Fruit fly (Drosophila melanogaster): ENCODE measurements around the gene CG12099.

Gene CG12099

DNA sequence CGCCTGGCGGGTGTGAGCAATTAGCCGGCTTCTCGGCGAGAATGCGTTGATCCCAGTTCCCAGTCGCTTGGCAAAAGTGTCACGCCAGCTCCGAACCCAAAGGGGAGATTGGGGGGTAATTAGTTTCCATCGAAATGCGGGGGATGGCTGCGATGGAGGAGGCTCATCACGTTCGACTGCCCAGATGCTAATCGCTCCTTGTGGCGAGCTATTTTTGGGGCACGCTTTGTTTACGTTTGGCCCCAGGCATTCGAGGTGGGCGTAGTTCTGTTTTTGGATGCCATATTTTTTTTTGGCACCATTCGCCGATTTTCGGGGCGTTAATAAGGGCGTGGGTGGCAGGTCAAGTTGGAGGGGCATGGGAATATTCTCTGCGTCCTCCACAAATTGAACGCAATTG, 21.9 kb upstream of the CG12099 start:
- TF ChIP-seq usp (GFP tag; optimal IDR thresholded peaks at IDR 0.05) (no peak), EcR (GFP tag; optimal IDR thresholded peaks at IDR 0.05) (no peak), Dll (optimal IDR thresholded peaks at IDR 0.05) (no peak), psq (optimal IDR thresholded peaks at IDR 0.05) (no peak), pan (optimal IDR thresholded peaks at IDR 0.05) (no peak), CG8478 (optimal IDR thresholded peaks at IDR 0.05) (no peak)

- no peak for TF ChIP-seq psq (optimal IDR thresholded peaks at IDR 0.05)
- TF ChIP-seq Dll (optimal IDR thresholded peaks at IDR 0.05): no peak
- no peak for TF ChIP-seq pan (optimal IDR thresholded peaks at IDR 0.05)
- no peak for TF ChIP-seq CG8478 (optimal IDR thresholded peaks at IDR 0.05)
These were observed 21.0 kb upstream of the CG12099 start for dm6 chr3L:1579169-1579853.

dm6 chr3L:1578391-1578948, 20.2 kb upstream of the CG12099 start:
- no peak for TF ChIP-seq Dll (optimal IDR thresholded peaks at IDR 0.05)
- TF ChIP-seq usp (GFP tag; optimal IDR thresholded peaks at IDR 0.05): no peak
- TF ChIP-seq EcR (GFP tag; optimal IDR thresholded peaks at IDR 0.05): no peak
- no peak for TF ChIP-seq pan (optimal IDR thresholded peaks at IDR 0.05)
- TF ChIP-seq psq (optimal IDR thresholded peaks at IDR 0.05): no peak
- TF ChIP-seq CG8478 (optimal IDR thresholded peaks at IDR 0.05): no peak

dm6 chr3L:1577338-1577737, 19.1 kb upstream of the CG12099 start:
- TF ChIP-seq pan (optimal IDR thresholded peaks at IDR 0.05) (no peak), psq (optimal IDR thresholded peaks at IDR 0.05) (no peak), EcR (GFP tag; optimal IDR thresholded peaks at IDR 0.05) (no peak), CG8478 (optimal IDR thresholded peaks at IDR 0.05) (no peak), Dll (optimal IDR thresholded peaks at IDR 0.05) (no peak), usp (GFP tag; optimal IDR thresholded peaks at IDR 0.05) (no peak)

DNA sequence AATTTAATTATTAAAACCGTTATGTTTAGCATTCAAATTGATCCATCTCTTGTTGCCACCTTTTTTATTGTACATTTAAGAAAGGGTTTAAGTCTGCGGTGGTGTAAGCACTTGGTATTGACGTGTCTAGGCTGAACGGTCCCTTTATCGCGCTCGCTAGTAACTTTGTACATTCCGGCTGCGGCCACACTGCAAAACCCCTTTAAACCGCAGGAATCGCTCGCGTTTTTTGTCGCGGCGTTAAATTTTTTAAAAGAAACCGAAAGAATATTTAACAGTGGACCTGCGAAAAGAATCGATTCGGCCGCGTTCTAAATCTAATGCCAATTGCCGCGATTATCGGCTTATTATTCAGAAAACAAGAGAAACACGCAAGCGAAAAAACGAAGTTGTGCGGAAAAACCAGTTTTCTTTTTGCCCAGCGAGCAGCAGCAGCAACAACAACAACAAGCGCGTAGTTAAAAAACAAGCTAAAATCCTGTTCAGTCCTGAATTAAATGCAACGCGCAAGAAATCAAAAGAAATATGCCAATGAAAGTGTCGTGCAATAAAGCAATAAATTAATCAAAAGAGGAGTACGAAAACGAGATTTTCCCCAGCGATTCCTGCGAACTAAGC, 18.3 kb upstream of the CG12099 start, which contains the start of gene CG13917:
TSS of gene CG13917 (plus strand) at position 211 of the 618 bp plus-strand sequence.
- TF ChIP-seq psq (optimal IDR thresholded peaks at IDR 0.05) (no peak), pan (optimal IDR thresholded peaks at IDR 0.05) (no peak), usp (GFP tag; optimal IDR thresholded peaks at IDR 0.05) (no peak), Dll (optimal IDR thresholded peaks at IDR 0.05) (no peak), CG8478 (optimal IDR thresholded peaks at IDR 0.05) (no peak)

- TF ChIP-seq CG8478 (optimal IDR thresholded peaks at IDR 0.05) (no peak), usp (GFP tag; optimal IDR thresholded peaks at IDR 0.05) (no peak), psq (optimal IDR thresholded peaks at IDR 0.05) (no peak), pan (optimal IDR thresholded peaks at IDR 0.05) (no peak), Dll (optimal IDR thresholded peaks at IDR 0.05) (no peak), EcR (GFP tag; optimal IDR thresholded peaks at IDR 0.05) (no peak)
These were observed 17.6 kb upstream of the CG12099 start for dm6 chr3L:1575731-1576376.

- TF ChIP-seq psq (optimal IDR thresholded peaks at IDR 0.05) (no peak), pan (optimal IDR thresholded peaks at IDR 0.05) (no peak), EcR (GFP tag; optimal IDR thresholded peaks at IDR 0.05) (no peak), Dll (optimal IDR thresholded peaks at IDR 0.05) (no peak), CG8478 (optimal IDR thresholded peaks at IDR 0.05) (no peak)
These were observed 14.9 kb upstream of the CG12099 start for dm6 chr3L:1573191-1573590.

DNA sequence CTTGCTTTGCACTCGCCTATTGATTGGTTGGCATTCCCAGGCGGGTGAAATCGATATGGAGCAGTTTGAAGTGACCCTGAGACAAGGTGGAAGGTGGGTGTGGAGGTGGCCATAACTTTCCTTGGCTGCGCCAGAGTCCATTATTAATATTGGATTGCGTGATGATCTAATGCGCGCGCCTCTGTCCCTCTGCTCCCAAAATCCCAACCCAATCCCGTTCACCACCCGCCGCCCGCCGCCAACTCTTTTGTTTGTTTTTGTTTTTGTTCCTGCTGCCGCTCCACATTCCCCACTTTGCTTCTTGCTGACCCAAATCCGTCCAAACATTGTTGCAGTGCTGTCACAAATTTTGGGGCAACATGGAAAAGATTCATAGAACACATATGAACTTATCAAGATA, 12.8 kb upstream of the CG12099 start:
- TF ChIP-seq usp (GFP tag; optimal IDR thresholded peaks at IDR 0.05) (no peak), psq (optimal IDR thresholded peaks at IDR 0.05) (no peak), Dll (optimal IDR thresholded peaks at IDR 0.05) (no peak), CG8478 (optimal IDR thresholded peaks at IDR 0.05) (no peak), pan (optimal IDR thresholded peaks at IDR 0.05) (no peak), EcR (GFP tag; optimal IDR thresholded peaks at IDR 0.05) (no peak)

dm6 chr3L:1569966-1570276, 11.6 kb upstream of the CG12099 start:
- TF ChIP-seq psq (optimal IDR thresholded peaks at IDR 0.05): no peak
- no peak for TF ChIP-seq usp (GFP tag; optimal IDR thresholded peaks at IDR 0.05)
- TF ChIP-seq EcR (GFP tag; optimal IDR thresholded peaks at IDR 0.05): no peak
- no peak for TF ChIP-seq CG8478 (optimal IDR thresholded peaks at IDR 0.05)
- no peak for TF ChIP-seq pan (optimal IDR thresholded peaks at IDR 0.05)
- no peak for TF ChIP-seq Dll (optimal IDR thresholded peaks at IDR 0.05)

DNA sequence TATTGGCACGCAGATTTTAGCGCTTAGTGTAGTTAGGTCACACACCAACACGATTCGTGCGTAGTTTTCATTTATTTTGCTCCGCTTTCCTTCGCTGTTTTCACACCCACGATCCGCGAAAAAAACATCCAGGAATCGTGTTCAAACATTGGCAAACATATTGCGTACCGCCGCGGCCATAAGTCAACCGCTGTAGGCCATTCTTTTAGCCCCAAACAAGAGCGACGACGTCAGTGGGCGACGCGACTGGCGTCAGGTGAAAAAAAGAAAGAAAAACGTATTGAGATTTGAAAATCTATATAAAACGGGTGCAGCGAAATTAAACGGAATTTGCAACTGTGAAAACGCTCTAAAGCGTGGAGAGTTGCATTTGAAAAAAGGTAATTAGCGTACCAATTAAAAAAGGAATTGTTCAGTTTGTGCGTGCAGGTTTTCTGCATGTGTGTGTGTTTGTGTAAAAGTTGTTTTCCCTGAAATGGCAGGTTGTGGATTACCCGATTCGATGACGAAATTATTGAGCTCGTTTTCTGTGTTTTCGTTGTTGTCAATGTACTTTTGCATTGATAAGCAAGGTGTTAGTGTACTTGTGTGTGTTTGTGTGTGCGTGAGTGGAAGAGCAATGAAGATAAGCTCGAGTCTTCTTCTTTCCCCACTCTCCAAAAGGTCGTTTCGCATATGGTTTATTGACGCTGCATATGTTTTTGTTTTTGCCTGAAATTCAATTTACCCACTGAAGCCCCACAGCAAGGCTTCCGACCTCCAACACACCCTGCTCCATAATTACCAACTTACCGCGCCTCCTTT, 11.1 kb upstream of the CG12099 start, which contains the start of gene Tmep:
TSS of gene Tmep (plus strand) at position 20 of the 804 bp plus-strand sequence.
- no peak for TF ChIP-seq CG8478 (optimal IDR thresholded peaks at IDR 0.05)
- no peak for TF ChIP-seq pan (optimal IDR thresholded peaks at IDR 0.05)
- TF ChIP-seq psq (optimal IDR thresholded peaks at IDR 0.05): no peak
- TF ChIP-seq Dll (optimal IDR thresholded peaks at IDR 0.05): no peak
- TF ChIP-seq usp (GFP tag; optimal IDR thresholded peaks at IDR 0.05): no peak
- no peak for TF ChIP-seq EcR (GFP tag; optimal IDR thresholded peaks at IDR 0.05)

All from whole organism.